Fruit fly (Drosophila melanogaster) whole organism, adult: ENCODE results near the gene Mlc2.

Experiments used
- CG11617 ChIP-seq: fragments of 200-800 bp; sonication (Bioruptor generic); optimal IDR thresholded peaks from 2 replicates; lab custom pipeline; 2017; ENCODE audit warnings: mild to moderate bottlenecking, missing biosample characterization, missing genetic modification reagents, missing genetic modification characterization
- CG12768 ChIP-seq: fragments of 200-800 bp; sonication (Bioruptor generic); optimal IDR thresholded peaks from 2 replicates; lab custom pipeline; 2017; ENCODE audit warnings: missing biosample characterization, missing genetic modification characterization, mild to moderate bottlenecking, moderate library complexity, missing genetic modification reagents
- CG14711 ChIP-seq: fragments of 200-800 bp; sonication (Bioruptor generic); optimal IDR thresholded peaks from 2 replicates; lab custom pipeline; 2018; ENCODE audit warnings: missing biosample characterization, mild to moderate bottlenecking, missing genetic modification characterization, moderate library complexity
- CG1620 ChIP-seq: fragments of 200-800 bp; sonication (Bioruptor generic); optimal IDR thresholded peaks from 2 replicates; lab custom pipeline; 2016; ENCODE audit warnings: missing biosample characterization, missing genetic modification characterization
- CG33017 ChIP-seq: fragments of 200-800 bp; sonication (Bioruptor generic); optimal IDR thresholded peaks from 2 replicates; lab custom pipeline; 2018; ENCODE audit warnings: missing biosample characterization, mild to moderate bottlenecking, missing genetic modification characterization, moderate library complexity
- CG5204 ChIP-seq: fragments of 200-800 bp; sonication (Bioruptor generic); optimal IDR thresholded peaks from 2 replicates; lab custom pipeline; 2016; ENCODE audit warnings: missing biosample characterization, missing genetic modification characterization
- CG7045 ChIP-seq: fragments of 200-800 bp; sonication (Bioruptor generic); optimal IDR thresholded peaks from 2 replicates; lab custom pipeline; 2017; ENCODE audit warnings: missing biosample characterization, mild to moderate bottlenecking, missing genetic modification characterization
- CG7101 ChIP-seq: fragments of 200-800 bp; sonication (Bioruptor generic); optimal IDR thresholded peaks from 2 replicates; lab custom pipeline; 2018; ENCODE audit warnings: missing biosample characterization, mild to moderate bottlenecking, missing genetic modification characterization, moderate library complexity
- Clk ChIP-seq: fragments of 200-800 bp; sonication (Bioruptor generic); optimal IDR thresholded peaks from 2 replicates; lab custom pipeline; 2017; ENCODE audit warnings: missing biosample characterization, missing genetic modification characterization
- Crg-1 ChIP-seq: fragments of 200-800 bp; sonication (Bioruptor generic); optimal IDR thresholded peaks from 2 replicates; lab custom pipeline; 2016; ENCODE audit warnings: missing biosample characterization, missing genetic modification characterization
- Hr96 ChIP-seq: fragments of 200-800 bp; sonication (Bioruptor generic); optimal IDR thresholded peaks from 2 replicates; lab custom pipeline; 2016; ENCODE audit warnings: missing biosample characterization, missing genetic modification characterization
- Mnt ChIP-seq: fragments of 200-800 bp; sonication (Bioruptor generic); optimal IDR thresholded peaks from 2 replicates; lab custom pipeline; 2016; ENCODE audit warnings: missing biosample characterization, mild to moderate bottlenecking, missing genetic modification characterization
- bab1 ChIP-seq: fragments of 200-800 bp; sonication (Bioruptor generic); optimal IDR thresholded peaks from 3 replicates; lab custom pipeline; 2019; ENCODE audit warnings: missing biosample characterization, mild to moderate bottlenecking, missing genetic modification characterization, moderate library complexity
- cic ChIP-seq: fragments of 200-800 bp; sonication (Bioruptor generic); optimal IDR thresholded peaks from 2 replicates; lab custom pipeline; 2017; ENCODE audit warnings: missing biosample characterization, mild to moderate bottlenecking, missing genetic modification characterization, moderate library complexity
- cnc ChIP-seq, 2 experiments: fragments of >200 bp; optimal IDR thresholded peaks; 2 replicates each; lab custom pipeline; 2017
- kay ChIP-seq: fragments of 200-800 bp; sonication (Bioruptor generic); peaks from one replicate; lab custom pipeline; 2016; ENCODE audit warnings: missing biosample characterization, missing genetic modification characterization, borderline replicate concordance
- ovo ChIP-seq: fragments of 200-800 bp; sonication (Bioruptor generic); optimal IDR thresholded peaks from 2 replicates; lab custom pipeline; 2016; ENCODE audit warnings: missing biosample characterization, missing genetic modification characterization
- pad ChIP-seq: fragments of 200-800 bp; sonication (Bioruptor generic); optimal IDR thresholded peaks from 3 replicates; lab custom pipeline; 2017; ENCODE audit warnings: missing biosample characterization, missing genetic modification characterization, mild to moderate bottlenecking, moderate library complexity, missing genetic modification reagents
- tj ChIP-seq: fragments of 200-800 bp; sonication (Bioruptor generic); optimal IDR thresholded peaks from 3 replicates; lab custom pipeline; 2017; ENCODE audit warnings: missing biosample characterization, mild to moderate bottlenecking, missing genetic modification characterization, moderate library complexity
- toe ChIP-seq: fragments of 200-800 bp; sonication (Bioruptor generic); optimal IDR thresholded peaks from 2 replicates; lab custom pipeline; 2016; ENCODE audit warnings: missing biosample characterization, missing genetic modification characterization

Mlc2 gene

dm6 chr3R:30210560-30210959 lies 36.2 kb upstream of the Mlc2 start, which contains the start of gene CecA1:
Gene CecA1 (plus strand): TSS chr3R:30210874.
- TF ChIP-seq toe (no peak), CG11617 (GFP tag; lab: Kevin White, UChicago) (no peak), ovo (GFP tag; lab: Kevin White, UChicago) (no peak), Hr96 (GFP tag; lab: Kevin White, UChicago) (no peak), kay (GFP tag; lab: Kevin White, UChicago) (no peak), CG12768 (no peak), CG1620 (GFP tag; lab: Kevin White, UChicago) (no peak), cic (no peak), CG7101 (no peak), Mnt (no peak)

dm6 chr3R:30209648-30210047 lies 35.3 kb upstream of the Mlc2 start, which contains the start of gene Anp:
Gene Anp (plus strand): TSS chr3R:30209948.
- no peak for TF ChIP-seq kay (GFP tag; lab: Kevin White, UChicago)
- TF ChIP-seq CG12768, result no peak
- no peak for TF ChIP-seq ovo (GFP tag; lab: Kevin White, UChicago)
- TF ChIP-seq CG1620 (GFP tag; lab: Kevin White, UChicago), result no peak

dm6 chr3R:30208766-30209484 lies 34.6 kb upstream of the Mlc2 start, which contains the start of gene RpS7:
Gene RpS7 (minus strand): TSS chr3R:30209020.
- peak; percentile 69 for TF ChIP-seq Hr96 (GFP tag; lab: Kevin White, UChicago)
- peak; percentile 55 for TF ChIP-seq CG14711 (tag; lab: Kevin White, UChicago)
- TF ChIP-seq tj (GFP tag; lab: Kevin White, UChicago), result peak; percentile 59
- peak; percentile 69 for TF ChIP-seq CG5204 (GFP tag; lab: Kevin White, UChicago)
- TF ChIP-seq CG33017 (tag; lab: Kevin White, UChicago), result peak; percentile 69
- peak; percentile 88 for TF ChIP-seq CG11617 (GFP tag; lab: Kevin White, UChicago)
- TF ChIP-seq cnc (optimal IDR thresholded peaks at IDR 0.05; lab: Kevin White, UChicago), result no peak
- peak; percentile 75 for TF ChIP-seq Mnt
- TF ChIP-seq pad (GFP tag; lab: Kevin White, UChicago), result peak; percentile 55
- peak; percentile 45 for TF ChIP-seq Crg-1 (GFP tag; lab: Kevin White, UChicago)
- TF ChIP-seq CG1620 (GFP tag; lab: Kevin White, UChicago), result peak; percentile 69
- TF ChIP-seq cic, result peak; percentile 51
- peak; percentile 67 for TF ChIP-seq kay (GFP tag; lab: Kevin White, UChicago)
- TF ChIP-seq CG7045 (GFP tag; lab: Kevin White, UChicago), result peak; percentile 67
- peak; percentile 75 for TF ChIP-seq CG7101
- TF ChIP-seq toe, result peak; percentile 74
- TF ChIP-seq Clk, result peak; percentile 62
- peak; percentile 52 for TF ChIP-seq ovo (GFP tag; lab: Kevin White, UChicago)
- peak; percentile 84 for TF ChIP-seq bab1 (GFP tag; lab: Kevin White, UChicago)
- TF ChIP-seq CG12768, result peak; percentile 64

dm6 chr3R:30208011-30208410 lies 33.7 kb upstream of the Mlc2 start:
- TF ChIP-seq CG11617 (GFP tag; lab: Kevin White, UChicago) (no peak), kay (GFP tag; lab: Kevin White, UChicago) (no peak), CG14711 (tag; lab: Kevin White, UChicago) (no peak), Hr96 (GFP tag; lab: Kevin White, UChicago) (no peak), bab1 (GFP tag; lab: Kevin White, UChicago) (no peak), Clk (no peak), toe (no peak), cnc (optimal IDR thresholded peaks at IDR 0.05; lab: Kevin White, UChicago) (no peak), CG7101 (no peak), cic (no peak), Mnt (no peak), CG1620 (GFP tag; lab: Kevin White, UChicago) (no peak), Crg-1 (GFP tag; lab: Kevin White, UChicago) (no peak), pad (GFP tag; lab: Kevin White, UChicago) (no peak), tj (GFP tag; lab: Kevin White, UChicago) (no peak), ovo (GFP tag; lab: Kevin White, UChicago) (no peak)

dm6 chr3R:30205946-30206345 lies 31.6 kb upstream of the Mlc2 start:
- no peak for TF ChIP-seq CG14711 (tag; lab: Kevin White, UChicago)
- no peak for TF ChIP-seq pad (GFP tag; lab: Kevin White, UChicago)
- no peak for TF ChIP-seq ovo (GFP tag; lab: Kevin White, UChicago)
- no peak for TF ChIP-seq Crg-1 (GFP tag; lab: Kevin White, UChicago)
- TF ChIP-seq CG1620 (GFP tag; lab: Kevin White, UChicago), result no peak
- TF ChIP-seq kay (GFP tag; lab: Kevin White, UChicago), result no peak
- TF ChIP-seq Hr96 (GFP tag; lab: Kevin White, UChicago), result no peak
- TF ChIP-seq CG11617 (GFP tag; lab: Kevin White, UChicago), result no peak
- TF ChIP-seq cnc (optimal IDR thresholded peaks at IDR 0.05; lab: Kevin White, UChicago), result no peak
- TF ChIP-seq bab1 (GFP tag; lab: Kevin White, UChicago), result peak; percentile 67
- peak; percentile 24 for TF ChIP-seq Mnt
- no peak for TF ChIP-seq CG12768
- TF ChIP-seq toe, result no peak
- no peak for TF ChIP-seq CG5204 (GFP tag; lab: Kevin White, UChicago)
- TF ChIP-seq tj (GFP tag; lab: Kevin White, UChicago), result no peak
- no peak for TF ChIP-seq CG7101
- TF ChIP-seq CG33017 (tag; lab: Kevin White, UChicago), result no peak
- TF ChIP-seq CG7045 (GFP tag; lab: Kevin White, UChicago), result no peak
